Worm (Caenorhabditis elegans) whole organism, late embryonic: ENCODE measurements around the gene suox-1.

Source experiments
- hlh-15 ChIP-seq: sonication (generic microtip); optimal IDR thresholded peaks from 2 replicates; lab custom pipeline; 2016; ENCODE audit warnings: missing genetic modification characterization, missing compliant biosample characterization
- npax-4 ChIP-seq: sonication (generic microtip); optimal IDR thresholded peaks from 2 replicates; lab custom pipeline; 2016; ENCODE audit warnings: missing genetic modification characterization, missing compliant biosample characterization

ce11 chrX:15536017-15536416 is 38.7 kb downstream of the suox-1 start:
- TF ChIP-seq npax-4 (tag; lab: Kevin White, UChicago) (no peak), hlh-15 (tag; lab: Kevin White, UChicago) (no peak)
